Worm (Caenorhabditis elegans) whole organism, L1 larva: ENCODE results near the gene rig-6.
A peak's percentile ranks its signal among the peaks of the same experiment; 100 is the strongest.

ENCODE experiments used
- efl-1 ChIP-seq, 4 experiments: fragments of 150-350 bp; optimal IDR thresholded peaks in 3 of 4; peaks in 1 of 4; 1 replicate in 1 of 4; 2 replicates in 3 of 4; lab custom pipeline; 2014; ENCODE audit warnings: missing biosample characterization in 2 of 4, missing genetic modification characterization in 2 of 4, missing genetic modification reagents in 2 of 4
- lir-3 ChIP-seq: sonication (generic microtip); optimal IDR thresholded peaks from 2 replicates; lab custom pipeline; 2016; ENCODE audit warnings: mild to moderate bottlenecking, missing genetic modification characterization, moderate library complexity, missing compliant biosample characterization; ENCODE audit not compliant: poor library complexity
- nhr-76 ChIP-seq: sonication (generic microtip); optimal IDR thresholded peaks from 2 replicates; lab custom pipeline; 2017; ENCODE audit warnings: missing biosample characterization, missing genetic modification characterization

DNA sequence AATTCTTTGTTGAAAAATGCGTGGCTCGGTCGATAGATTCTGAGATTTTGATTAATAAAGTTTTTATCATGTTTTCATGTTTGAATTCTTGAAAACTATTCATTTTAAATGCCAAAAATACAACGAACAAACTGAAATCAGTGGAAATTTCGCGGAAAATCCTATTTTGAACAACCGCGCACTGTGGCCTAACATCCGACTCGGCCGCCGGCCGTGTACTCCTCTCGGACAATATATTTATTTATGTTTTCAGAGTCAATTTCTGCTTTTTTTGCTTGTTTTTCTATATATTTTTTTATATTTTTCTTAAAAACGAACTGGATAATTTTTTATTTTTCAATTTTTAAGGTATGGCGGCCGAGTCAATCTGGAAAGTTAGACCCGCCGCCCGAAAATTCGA, 20.6 kb downstream of the rig-6 start, which contains the start of gene F26G1.1:
- peak; percentile 59 to 92 for TF ChIP-seq efl-1 (optimal IDR thresholded peaks at IDR 0.05; lab: Kevin White, UChicago)
- TF ChIP-seq efl-1 (GFP tag; optimal IDR thresholded peaks at IDR 0.05 in 1 of 2; lab: Kevin White, UChicago), result peak; percentile 93 to 99
- no peak for TF ChIP-seq nhr-76 (tag; lab: Kevin White, UChicago)
- TF ChIP-seq lir-3 (tag; lab: Kevin White, UChicago), result peak; percentile 95
